Worm (Caenorhabditis elegans): Measurements from ENCODE around the gene Y43B11AL.1.

The Y43B11AL.1 gene

ce11 chrIV:7049672-7050206 is 15.4 kb upstream of the Y43B11AL.1 start, which contains the start of gene nhr-105:
nhr-105 (plus strand) TSS chrIV:7050156.
- TF ChIP-seq egl-13 (tag; optimal IDR thresholded peaks at IDR 0.05), result no peak
- TF ChIP-seq sptf-1 (tag; optimal IDR thresholded peaks at IDR 0.05), result no peak
- no peak for TF ChIP-seq C34B4.2 (tag; optimal IDR thresholded peaks at IDR 0.05)
- peak; percentile 44 for TF ChIP-seq mep-1 (tag; optimal IDR thresholded peaks at IDR 0.05)
- TF ChIP-seq alr-1 (tag; optimal IDR thresholded peaks at IDR 0.05; ENCODE audit: borderline replicate concordance), result no peak
- TF ChIP-seq tbx-2 (tag; optimal IDR thresholded peaks at IDR 0.05), result peak; percentile 62
- peak; percentile 88 for TF ChIP-seq nhr-20 (tag; optimal IDR thresholded peaks at IDR 0.05)
- no peak for TF ChIP-seq egl-27 (tag; optimal IDR thresholded peaks at IDR 0.05)
- TF ChIP-seq isw-1 (GFP tag; IDR thresholded peaks at IDR 0.05), result no peak
- TF ChIP-seq unc-86 (tag; optimal IDR thresholded peaks at IDR 0.05), result no peak
- TF ChIP-seq ets-5 (GFP tag; IDR thresholded peaks at IDR 0.05), result no peak
- TF ChIP-seq nhr-19 (GFP tag; conservative IDR thresholded peaks at IDR 0.05), result peak; percentile 86
- no peak for TF ChIP-seq ama-1 (optimal IDR thresholded peaks at IDR 0.05)
- peak; percentile 74 for TF ChIP-seq pax-3 (tag; optimal IDR thresholded peaks at IDR 0.05)
- TF ChIP-seq lin-14 (GFP tag; optimal IDR thresholded peaks at IDR 0.05), result peak; percentile 79
- TF ChIP-seq Y116A8C.19 (tag; optimal IDR thresholded peaks at IDR 0.05; ENCODE audit: borderline replicate concordance), result no peak
- peak in 1 of 2 experiments; percentile 76 for TF ChIP-seq lin-35 (GFP tag; optimal IDR thresholded peaks at IDR 0.05)
- peak in 4 of 6 experiments; percentile 23 to 71 (median 65) for TF ChIP-seq elt-3 (tag; optimal IDR thresholded peaks at IDR 0.05)
- no peak for TF ChIP-seq sox-4 (tag; optimal IDR thresholded peaks at IDR 0.05)
- no peak for TF ChIP-seq snpc-4 (tag; optimal IDR thresholded peaks at IDR 0.05)
- peak; percentile 22 for TF ChIP-seq hpl-2 (GFP tag; optimal IDR thresholded peaks at IDR 0.05)
- peak; percentile 83 for TF ChIP-seq fkh-8 (tag; optimal IDR thresholded peaks at IDR 0.05)
- peak; percentile 82 for TF ChIP-seq dsc-1 (tag; optimal IDR thresholded peaks at IDR 0.05)
- no peak for TF ChIP-seq mef-2 (tag; optimal IDR thresholded peaks at IDR 0.05)
- TF ChIP-seq zag-1 (tag; optimal IDR thresholded peaks at IDR 0.05), result no peak
- TF ChIP-seq lir-3 (tag; optimal IDR thresholded peaks at IDR 0.05; ENCODE audit: poor library complexity), result peak; percentile 34
- TF ChIP-seq unc-62 (GFP tag; optimal IDR thresholded peaks at IDR 0.05), result no peak
- TF ChIP-seq blmp-1 (tag; optimal IDR thresholded peaks at IDR 0.05), result peak; percentile 42
- no peak for TF ChIP-seq aha-1 (tag; optimal IDR thresholded peaks at IDR 0.05)
- TF ChIP-seq nhr-12 (tag; optimal IDR thresholded peaks at IDR 0.05), result no peak
- TF ChIP-seq jun-1 (tag; optimal IDR thresholded peaks at IDR 0.05), result peak; percentile 28
- TF ChIP-seq xbp-1 (tag; optimal IDR thresholded peaks at IDR 0.05), result peak; percentile 9
- no peak for TF ChIP-seq rnt-1 (tag; optimal IDR thresholded peaks at IDR 0.05)
- no peak for TF ChIP-seq lin-39 (tag; optimal IDR thresholded peaks at IDR 0.05)
- TF ChIP-seq nhr-85 (tag), result peak; percentile 96
- TF ChIP-seq fos-1 (tag; optimal IDR thresholded peaks at IDR 0.05), result peak; percentile 82
- no peak for TF ChIP-seq ceh-88 (GFP tag; IDR thresholded peaks at IDR 0.05)
- no peak for TF ChIP-seq vab-15 (tag; optimal IDR thresholded peaks at IDR 0.05)
- peak; percentile 39 for TF ChIP-seq lin-13 (GFP tag; optimal IDR thresholded peaks at IDR 0.05)
- TF ChIP-seq dpl-1 (GFP tag; optimal IDR thresholded peaks at IDR 0.05), result peak in 2 of 3 experiments; percentile 18 to 21
- peak; percentile 25 for TF ChIP-seq skn-1 (tag; optimal IDR thresholded peaks at IDR 0.05)
- TF ChIP-seq ztf-4 (tag; optimal IDR thresholded peaks at IDR 0.05), result peak; percentile 45
- TF ChIP-seq F16B12.6 (tag; optimal IDR thresholded peaks at IDR 0.05), result no peak
- TF ChIP-seq unc-98 (GFP tag; IDR thresholded peaks at IDR 0.05), result no peak
- TF ChIP-seq nhr-47 (tag; optimal IDR thresholded peaks at IDR 0.05), result peak; percentile 73
- TF ChIP-seq mdl-1 (tag; optimal IDR thresholded peaks at IDR 0.05), result peak in 1 of 2 experiments; percentile 6
- peak; percentile 71 for TF ChIP-seq nhr-90 (tag; optimal IDR thresholded peaks at IDR 0.05; ENCODE audit: poor library complexity)
- no peak for TF ChIP-seq unc-130 (tag; optimal IDR thresholded peaks at IDR 0.05)
- TF ChIP-seq pag-3 (tag; optimal IDR thresholded peaks at IDR 0.05; ENCODE audit: borderline replicate concordance, insufficient read depth), result no peak
- peak in 1 of 3 experiments; percentile 11 for TF ChIP-seq ceh-82 (tag; optimal IDR thresholded peaks at IDR 0.05)
- no peak for TF ChIP-seq nhr-28 (tag; optimal IDR thresholded peaks at IDR 0.05)
- TF ChIP-seq ztf-11 (tag; optimal IDR thresholded peaks at IDR 0.05), result no peak

Measured in whole organism, L1 larva.